Fruit fly (Drosophila melanogaster) S2 (cell line): ENCODE measurements around the gene tow.

Experiments
- CG8478 ChIP-seq: fragments of >200 bp; optimal IDR thresholded peaks from 2 replicates; lab custom pipeline; 2018
- CTCF ChIP-seq, 2 experiments: fragments of >200 bp; optimal IDR thresholded peaks; 2 replicates each; lab custom pipeline; 2018

DNA sequence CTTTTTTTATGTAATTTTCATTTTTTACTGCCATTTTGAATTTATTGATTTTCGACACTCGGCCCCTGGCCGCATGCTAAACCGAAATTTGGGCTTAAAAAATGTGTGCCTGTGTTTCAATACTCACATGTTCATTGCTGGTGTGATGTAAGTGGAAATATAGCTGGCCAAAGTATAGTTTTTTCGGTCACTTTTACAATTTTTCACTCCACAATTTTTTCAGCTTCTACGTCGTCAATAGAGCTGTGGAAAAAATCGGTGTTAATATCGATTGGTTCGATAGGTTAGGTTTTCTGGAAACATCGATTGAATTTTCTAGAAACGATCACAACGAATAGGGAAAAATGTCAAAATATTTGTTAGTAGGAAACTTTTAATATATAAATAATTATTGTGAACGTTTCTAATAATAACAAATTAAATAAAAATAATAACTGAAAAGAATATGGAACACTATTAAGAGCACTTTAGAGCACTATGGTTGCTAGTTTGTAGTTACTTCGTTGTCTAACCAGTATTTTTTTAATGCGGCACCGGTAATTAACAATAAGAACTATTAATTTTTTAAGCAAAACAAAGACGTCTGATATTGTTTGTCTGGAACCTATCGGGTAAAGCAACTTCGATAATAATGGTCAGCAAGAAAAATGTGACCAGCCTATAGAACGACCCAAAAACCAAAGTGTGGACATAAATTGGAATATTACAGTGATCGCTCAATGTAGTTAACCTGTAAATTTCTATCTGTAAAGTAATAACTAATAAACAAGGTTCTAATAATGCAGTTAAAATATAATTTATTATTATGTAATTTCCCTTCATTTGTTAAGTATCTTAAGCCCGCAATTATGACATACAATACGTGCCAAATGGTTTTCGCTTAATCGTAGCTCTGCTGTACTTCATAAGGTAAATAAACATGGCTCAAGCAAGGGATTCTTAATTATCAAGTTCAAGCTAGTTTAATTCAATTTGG lies 12.9 kb downstream of the tow start, which contains the start of the genes CG10077 and CG9948:
- no peak for TF ChIP-seq CTCF (optimal IDR thresholded peaks at IDR 0.05; lab: Kevin White, UChicago)
- TF ChIP-seq CG8478: no peak
